Worm (Caenorhabditis elegans) whole organism, L4 larva: ENCODE data around the gene C14A4.9.
A peak's percentile ranks its signal among the peaks of the same experiment; 100 is the strongest.

Source experiments
- D1046.2 ChIP-seq: fragments of 200-800 bp; sonication (Bioruptor generic); IDR thresholded peaks from 2 replicates; pipeline ENCODE4 v1.3.6; 2022; ENCODE audit warnings: missing genetic modification characterization, missing compliant biosample characterization
- F26F4.8 ChIP-seq: fragments of 200-800 bp; sonication (Bioruptor generic); conservative IDR thresholded peaks from 2 replicates; pipeline ENCODE4 v1.3.6; 2022; ENCODE audit warnings: missing genetic modification characterization, missing compliant biosample characterization
- F37D6.2 ChIP-seq: sonication (generic microtip); optimal IDR thresholded peaks from 2 replicates; lab custom pipeline; 2016; ENCODE audit warnings: mild to moderate bottlenecking, missing genetic modification characterization, missing compliant biosample characterization
- F49E8.2 ChIP-seq: sonication (generic microtip); optimal IDR thresholded peaks from 2 replicates; lab custom pipeline; 2016; ENCODE audit warnings: missing compliant biosample characterization, mild to moderate bottlenecking, missing genetic modification characterization, borderline replicate concordance
- T20F7.1 ChIP-seq: fragments of 200-800 bp; sonication (Bioruptor generic); optimal IDR thresholded peaks from 2 replicates; lab custom pipeline; 2018; ENCODE audit warnings: mild to moderate bottlenecking, missing genetic modification characterization, missing compliant biosample characterization
- Y105C5A.15 ChIP-seq: fragments of 200-800 bp; sonication (Bioruptor generic); IDR thresholded peaks from 2 replicates; pipeline ENCODE4 v1.3.6; 2022; ENCODE audit warnings: missing genetic modification characterization, missing compliant biosample characterization
- Y5F2A.4 ChIP-seq: fragments of 200-800 bp; sonication (Bioruptor generic); optimal IDR thresholded peaks from 2 replicates; lab custom pipeline; 2018; ENCODE audit warnings: mild to moderate bottlenecking, missing genetic modification characterization, missing compliant biosample characterization
- Y75B8A.6 ChIP-seq: fragments of 200-800 bp; sonication (Bioruptor generic); IDR thresholded peaks from 2 replicates; pipeline ENCODE4 v1.3.6; 2022; ENCODE audit warnings: missing genetic modification reagents, missing genetic modification characterization, missing compliant biosample characterization
- ZK546.5 ChIP-seq, 2 experiments: sonication (generic microtip); optimal IDR thresholded peaks; 2 replicates each; lab custom pipeline; 2017; ENCODE audit warnings: missing biosample characterization in 2 of 2, missing genetic modification characterization in 2 of 2
- ama-1 ChIP-seq: fragments of 150-350 bp; optimal IDR thresholded peaks from 2 replicates; lab custom pipeline; 2014; ENCODE audit warnings: inconsistent platforms, mixed read lengths
- arid-1 ChIP-seq: fragments of 200-800 bp; sonication (Bioruptor generic); conservative IDR thresholded peaks from 2 replicates; pipeline ENCODE4 v1.3.6; 2022; ENCODE audit warnings: missing genetic modification reagents, missing genetic modification characterization, missing compliant biosample characterization
- attf-4 ChIP-seq: sonication (generic microtip); optimal IDR thresholded peaks from 3 replicates; lab custom pipeline; 2017; ENCODE audit warnings: missing biosample characterization, missing genetic modification characterization
- ceh-20 ChIP-seq: fragments of 200-800 bp; sonication (Bioruptor generic); IDR thresholded peaks from 2 replicates; pipeline ENCODE4 v1.3.6; 2022; ENCODE audit warnings: missing genetic modification reagents, missing genetic modification characterization, missing compliant biosample characterization
- ceh-44 ChIP-seq: fragments of 200-800 bp; sonication (Bioruptor generic); IDR thresholded peaks from 2 replicates; pipeline ENCODE4 v1.3.6; 2022; ENCODE audit warnings: missing genetic modification reagents, missing genetic modification characterization, missing compliant biosample characterization
- ceh-62 ChIP-seq: sonication (generic microtip); optimal IDR thresholded peaks from 2 replicates; lab custom pipeline; 2017; ENCODE audit warnings: missing biosample characterization, missing genetic modification characterization
- daf-12 ChIP-seq: fragments of 150-350 bp; optimal IDR thresholded peaks from 2 replicates; lab custom pipeline; 2014; ENCODE audit warnings: missing biosample characterization, missing genetic modification reagents, missing genetic modification characterization
- daf-16 ChIP-seq, 3 experiments: sonication (generic microtip); optimal IDR thresholded peaks; 2 replicates each; lab custom pipeline; 2016 to 2017; ENCODE audit warnings: missing genetic modification characterization in 3 of 3, missing genetic modification reagents in 3 of 3, mild to moderate bottlenecking in 2 of 3, missing compliant biosample characterization in 2 of 3, missing biosample characterization in 1 of 3, moderate library complexity in 1 of 3
- daf-19 ChIP-seq: fragments of 200-800 bp; sonication (Bioruptor generic); conservative IDR thresholded peaks from 2 replicates; pipeline ENCODE4 v1.3.6; 2022; ENCODE audit warnings: missing genetic modification characterization, missing compliant biosample characterization
- daf-8 ChIP-seq: fragments of 200-800 bp; sonication (Bioruptor generic); IDR thresholded peaks from 2 replicates; pipeline ENCODE4 v1.3.6; 2022; ENCODE audit warnings: missing genetic modification characterization, missing compliant biosample characterization
- dve-1 ChIP-seq: sonication (generic microtip); optimal IDR thresholded peaks from 2 replicates; lab custom pipeline; 2017; ENCODE audit warnings: antibody characterized with exemption, mild to moderate bottlenecking, missing genetic modification characterization, missing compliant biosample characterization; ENCODE audit not compliant: insufficient read depth
- egl-27 ChIP-seq: sonication (generic microtip); optimal IDR thresholded peaks from 3 replicates; lab custom pipeline; 2017; ENCODE audit warnings: missing biosample characterization, missing genetic modification reagents, missing genetic modification characterization
- egl-43 ChIP-seq: fragments of 200-800 bp; sonication (Bioruptor generic); IDR thresholded peaks from 2 replicates; pipeline ENCODE4 v1.3.6; 2022; ENCODE audit warnings: missing genetic modification reagents, missing genetic modification characterization, missing compliant biosample characterization
- gei-8 ChIP-seq: fragments of 200-800 bp; sonication (Bioruptor generic); optimal IDR thresholded peaks from 2 replicates; lab custom pipeline; 2018; ENCODE audit warnings: mild to moderate bottlenecking, missing genetic modification characterization, missing compliant biosample characterization
- lin-13 ChIP-seq: fragments of 150-350 bp; optimal IDR thresholded peaks from 2 replicates; lab custom pipeline; 2014; ENCODE audit warnings: missing biosample characterization, missing genetic modification reagents, missing genetic modification characterization
- lin-29 ChIP-seq: fragments of 200-800 bp; sonication (Bioruptor generic); IDR thresholded peaks from 2 replicates; pipeline ENCODE4 v1.3.6; 2022; ENCODE audit warnings: missing genetic modification reagents, missing genetic modification characterization, missing compliant biosample characterization
- lir-3 ChIP-seq: sonication (generic microtip); optimal IDR thresholded peaks from 2 replicates; lab custom pipeline; 2016; ENCODE audit warnings: mild to moderate bottlenecking, missing genetic modification characterization, missing compliant biosample characterization
- madf-5 ChIP-seq, 2 experiments: fragments of 200-800 bp; sonication (Bioruptor generic); IDR thresholded peaks; 2 replicates each; pipeline ENCODE4 v1.3.6; 2022; ENCODE audit warnings: missing compliant biosample characterization in 2 of 2, missing genetic modification characterization in 2 of 2
- madf-9 ChIP-seq: fragments of 200-800 bp; sonication (Bioruptor generic); conservative IDR thresholded peaks from 2 replicates; pipeline ENCODE4 v1.3.6; 2022; ENCODE audit warnings: missing genetic modification reagents, missing genetic modification characterization, missing compliant biosample characterization
- mdl-1 ChIP-seq, 2 experiments: fragments of 150-350 bp in 1 of 2; sonication (generic microtip) in 1 of 2; optimal IDR thresholded peaks; 2 replicates each; lab custom pipeline; 2014 to 2017; ENCODE audit warnings: missing biosample characterization in 2 of 2, missing genetic modification characterization in 2 of 2
- mdt-29 ChIP-seq: fragments of 200-800 bp; sonication (Bioruptor generic); IDR thresholded peaks from 2 replicates; pipeline ENCODE4 v1.3.6; 2022; ENCODE audit warnings: missing genetic modification reagents, missing genetic modification characterization, missing compliant biosample characterization
- mes-2 ChIP-seq: sonication (generic microtip); optimal IDR thresholded peaks from 2 replicates; lab custom pipeline; 2016; ENCODE audit warnings: missing genotype, mild to moderate bottlenecking, missing genetic modification characterization, missing compliant biosample characterization; ENCODE audit not compliant: poor library complexity, severe bottlenecking
- nhr-10 ChIP-seq: fragments of 150-350 bp; optimal IDR thresholded peaks from 2 replicates; lab custom pipeline; 2014; ENCODE audit warnings: missing biosample characterization, missing genetic modification characterization
- nhr-102 ChIP-seq: sonication (generic microtip); optimal IDR thresholded peaks from 2 replicates; lab custom pipeline; 2016; ENCODE audit warnings: mild to moderate bottlenecking, missing genetic modification characterization, moderate library complexity, missing compliant biosample characterization
- nhr-11 ChIP-seq: fragments of 150-350 bp; optimal IDR thresholded peaks from 2 replicates; lab custom pipeline; 2014; ENCODE audit warnings: missing biosample characterization, missing genetic modification characterization
- nhr-25 ChIP-seq: sonication (generic microtip); optimal IDR thresholded peaks from 2 replicates; lab custom pipeline; 2017; ENCODE audit warnings: missing genetic modification characterization, mild to moderate bottlenecking, missing compliant biosample characterization, antibody characterized with exemption, moderate library complexity, borderline replicate concordance; ENCODE audit not compliant: insufficient read depth
- nhr-41 ChIP-seq: fragments of 200-800 bp; sonication (Bioruptor generic); IDR thresholded peaks from 2 replicates; pipeline ENCODE4 v1.3.6; 2022; ENCODE audit warnings: missing genetic modification reagents, missing genetic modification characterization, missing compliant biosample characterization
- nhr-76 ChIP-seq: fragments of 150-350 bp; optimal IDR thresholded peaks from 2 replicates; lab custom pipeline; 2014; ENCODE audit warnings: missing biosample characterization, missing genetic modification characterization
- nhr-77 ChIP-seq: fragments of 150-350 bp; optimal IDR thresholded peaks from 2 replicates; lab custom pipeline; 2014; ENCODE audit warnings: missing biosample characterization, missing genetic modification characterization
- rbr-2 ChIP-seq: sonication (generic microtip); optimal IDR thresholded peaks from 2 replicates; lab custom pipeline; 2016; ENCODE audit warnings: missing genotype, missing genetic modification characterization, missing compliant biosample characterization
- snpc-1.2 ChIP-seq: fragments of 200-800 bp; sonication (Bioruptor generic); IDR thresholded peaks from 2 replicates; pipeline ENCODE4 v1.3.6; 2022; ENCODE audit warnings: missing genetic modification reagents, missing genetic modification characterization, missing compliant biosample characterization
- snpc-4 ChIP-seq: fragments of 150-350 bp; optimal IDR thresholded peaks from 2 replicates; lab custom pipeline; 2014; ENCODE audit warnings: missing biosample characterization, missing genetic modification characterization
- spr-3 ChIP-seq: fragments of 200-800 bp; sonication (Bioruptor generic); optimal IDR thresholded peaks from 2 replicates; lab custom pipeline; 2018; ENCODE audit warnings: mild to moderate bottlenecking, missing genetic modification characterization, missing compliant biosample characterization
- tag-97 ChIP-seq: fragments of 200-800 bp; sonication (Bioruptor generic); IDR thresholded peaks from 2 replicates; pipeline ENCODE4 v1.3.6; 2022; ENCODE audit warnings: missing genetic modification characterization, missing compliant biosample characterization
- tra-1 ChIP-seq: fragments of 200-800 bp; sonication (Bioruptor generic); IDR thresholded peaks from 2 replicates; pipeline ENCODE4 v1.3.6; 2022; ENCODE audit warnings: missing genetic modification reagents, missing genetic modification characterization, missing compliant biosample characterization
- unc-39 ChIP-seq: sonication (generic microtip); optimal IDR thresholded peaks from 2 replicates; lab custom pipeline; 2017; ENCODE audit warnings: missing biosample characterization, missing genetic modification characterization
- vab-7 ChIP-seq: fragments of 200-800 bp; sonication (Bioruptor generic); IDR thresholded peaks from 2 replicates; pipeline ENCODE4 v1.3.6; 2022; ENCODE audit warnings: missing genetic modification reagents, missing genetic modification characterization, missing compliant biosample characterization
- zag-1 ChIP-seq: fragments of 150-350 bp; optimal IDR thresholded peaks from 2 replicates; lab custom pipeline; 2014; ENCODE audit warnings: missing biosample characterization, missing genetic modification characterization
- zfp-2 ChIP-seq: sonication (generic microtip); optimal IDR thresholded peaks from 2 replicates; lab custom pipeline; 2016; ENCODE audit warnings: mild to moderate bottlenecking, missing genetic modification characterization, missing compliant biosample characterization
- ztf-11 ChIP-seq: fragments of 150-350 bp; optimal IDR thresholded peaks from 2 replicates; lab custom pipeline; 2014; ENCODE audit warnings: missing biosample characterization, missing genetic modification characterization
- ztf-7 ChIP-seq: fragments of 150-350 bp; optimal IDR thresholded peaks from 2 replicates; lab custom pipeline; 2014; ENCODE audit warnings: missing biosample characterization, missing genetic modification characterization

Gene C14A4.9

DNA sequence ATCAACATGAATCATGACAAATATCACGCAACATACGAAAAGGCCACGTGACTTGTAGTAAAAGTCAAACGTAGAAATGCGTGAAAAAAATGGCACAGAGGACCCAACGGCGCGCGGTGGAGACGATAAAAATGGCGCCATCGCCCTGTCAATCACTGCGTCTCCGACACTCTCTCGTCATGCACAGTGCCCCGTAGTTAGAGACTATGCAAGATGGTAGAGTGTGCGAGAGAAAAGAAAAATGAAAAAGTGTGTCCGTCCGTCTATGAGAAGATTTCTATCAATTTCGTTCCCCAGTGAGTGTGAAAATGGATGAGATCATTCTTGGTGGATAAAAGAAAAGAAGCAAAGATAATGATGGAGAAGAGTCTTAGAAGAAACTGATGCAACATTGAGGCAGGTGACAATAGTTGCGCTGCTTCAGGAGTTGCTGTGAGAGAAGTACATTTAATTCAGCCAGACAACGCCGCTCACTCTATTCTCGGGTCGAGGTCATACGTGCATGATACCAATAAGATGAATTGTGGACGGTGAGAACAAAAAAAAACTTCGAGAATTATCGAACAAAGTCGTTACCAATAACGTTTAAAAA is 43.6 kb upstream of the C14A4.9 start (continued):
- TF ChIP-seq Y105C5A.15 (GFP tag; lab: Robert Waterston, UW) (0 out of 2 replicates have a peak, but pooled peaks have one; percentile 13), F26F4.8 (GFP tag; lab: Robert Waterston, UW) (no peak), unc-39 (no peak), ceh-62 (no peak), tra-1 (peak; percentile 56), rbr-2 (tag; lab: Kevin White, UChicago) (no peak), madf-9 (GFP tag; lab: Robert Waterston, UW) (0 out of 2 replicates have a peak, but pooled peaks have one; percentile 12), daf-12 (tag; lab: Kevin White, UChicago) (no peak), ama-1 (peak; percentile 57), ceh-44 (GFP tag; lab: Robert Waterston, UW) (no peak), ztf-11 (tag; lab: Kevin White, UChicago) (no peak), vab-7 (GFP tag; lab: Robert Waterston, UW) (0 out of 2 replicates have a peak, but pooled peaks have one; percentile 23), dve-1 (peak; percentile 60), snpc-1.2 (GFP tag; lab: Robert Waterston, UW) (no peak), nhr-25 (tag; lab: Kevin White, UChicago) (peak; percentile 40), D1046.2 (no peak), madf-5 (GFP tag; IDR thresholded peaks at IDR 0.05; lab: Robert Waterston, UW) (no peak), T20F7.1 (peak; percentile 6), nhr-10 (tag; lab: Kevin White, UChicago) (peak; percentile 79), tag-97 (GFP tag; lab: Robert Waterston, UW) (no peak), gei-8 (GFP tag; lab: Kevin White, UChicago) (no peak), spr-3 (GFP tag; lab: Kevin White, UChicago) (no peak), Y75B8A.6 (GFP tag; lab: Robert Waterston, UW) (no peak), ztf-7 (tag; lab: Kevin White, UChicago) (peak; percentile 9), egl-27 (tag; lab: Kevin White, UChicago) (no peak), mdt-29 (GFP tag; lab: Robert Waterston, UW) (peak; percentile 85), F49E8.2 (tag; lab: Kevin White, UChicago) (no peak), Y5F2A.4 (GFP tag; lab: Kevin White, UChicago) (no peak), zag-1 (tag; lab: Kevin White, UChicago) (no peak), attf-4 (tag; lab: Kevin White, UChicago) (no peak), nhr-76 (tag; lab: Kevin White, UChicago) (no peak), daf-19 (0 out of 2 replicates have a peak, but pooled peaks have one; percentile 9), mes-2 (tag; lab: Kevin White, UChicago) (peak; percentile 48), daf-16 (GFP tag; optimal IDR thresholded peaks at IDR 0.05; lab: Kevin White, UChicago) (peak in 1 of 2 experiments; percentile 26), daf-16 (tag; optimal IDR thresholded peaks at IDR 0.05; lab: Kevin White, UChicago) (peak; percentile 26), nhr-102 (tag; lab: Kevin White, UChicago) (peak; percentile 40), daf-8 (no peak), nhr-41 (GFP tag; lab: Robert Waterston, UW) (peak; percentile 52; the same call in 1 of the 2 replicates), nhr-11 (tag; lab: Kevin White, UChicago) (peak; percentile 82), snpc-4 (no peak), lin-13 (GFP tag; lab: Kevin White, UChicago) (peak; percentile 44), nhr-77 (peak; percentile 49), arid-1 (GFP tag; lab: Robert Waterston, UW) (no peak; the same call in 1 of the 2 replicates), egl-43 (GFP tag; lab: Robert Waterston, UW) (peak; percentile 3; the same call in 1 of the 2 replicates), mdl-1 (tag; optimal IDR thresholded peaks at IDR 0.05; lab: Kevin White, UChicago) (peak; percentile 43 to 47), lin-29 (GFP tag; lab: Robert Waterston, UW) (no peak; the same call in 1 of the 2 replicates), F37D6.2 (tag; lab: Kevin White, UChicago) (no peak), zfp-2 (tag; lab: Kevin White, UChicago) (no peak), lir-3 (tag; lab: Kevin White, UChicago) (no peak), ZK546.5 (tag; optimal IDR thresholded peaks at IDR 0.05; lab: Kevin White, UChicago) (no peak), ceh-20 (peak; percentile 14; the same call in 1 of the 2 replicates)
